Fruit fly (Drosophila melanogaster): ENCODE measurements around the gene CG43367.

DNA sequence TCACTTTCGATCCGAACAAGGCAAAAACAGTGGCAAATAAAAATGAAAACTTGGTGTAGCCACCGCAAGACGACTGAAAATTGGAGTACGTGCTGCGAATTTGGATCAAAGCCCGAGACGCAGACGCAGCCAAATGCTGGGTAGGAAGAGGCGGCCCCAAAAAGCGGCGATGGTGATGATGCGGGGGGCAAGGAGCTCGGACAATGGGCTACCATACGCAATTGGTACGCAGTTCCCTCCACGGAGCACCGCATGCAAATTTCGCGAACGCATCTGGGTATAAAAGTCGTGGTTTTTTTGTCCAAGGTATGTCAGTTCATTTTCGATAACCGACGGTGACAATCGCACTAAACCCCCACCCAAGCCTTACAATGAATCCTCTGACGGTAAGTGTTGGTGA lies 21.3 kb downstream of the CG43367 start, which contains the start of gene Cpr64Ad:
- TF ChIP-seq salr (GFP tag; optimal IDR thresholded peaks at IDR 0.05) (no peak), CG3919 (GFP tag; optimal IDR thresholded peaks at IDR 0.05) (no peak), CG10631 (GFP tag; optimal IDR thresholded peaks at IDR 0.05) (no peak), Eip93F (GFP tag; optimal IDR thresholded peaks at IDR 0.05) (no peak), CG16779 (tag; optimal IDR thresholded peaks at IDR 0.05) (no peak)

All from whole organism, prepupa.